Worm (Caenorhabditis elegans): ENCODE data around the gene npr-17.

- no peak for TF ChIP-seq ref-1 (GFP tag; conservative IDR thresholded peaks at IDR 0.05)
- TF ChIP-seq ztf-23 (GFP tag; IDR thresholded peaks at IDR 0.05) = no peak
- TF ChIP-seq flt-1 (GFP tag; IDR thresholded peaks at IDR 0.05) = no peak
- no peak for TF ChIP-seq tab-1 (GFP tag; IDR thresholded peaks at IDR 0.05)
- no peak for TF ChIP-seq ztf-29 (GFP tag; IDR thresholded peaks at IDR 0.05)
- TF ChIP-seq cog-1 (tag; optimal IDR thresholded peaks at IDR 0.05) = no peak
- TF ChIP-seq med-1 (GFP tag; optimal IDR thresholded peaks at IDR 0.05; ENCODE audit: insufficient read depth) = no peak
These were observed 48.5 kb upstream of the npr-17 start, which contains the start of gene spcs-3 for ce11 chrIII:8044717-8045116.

All from whole organism, midembryonic.